Fruit fly (Drosophila melanogaster): ENCODE measurements around the gene CG10301.

CG10301 gene

DNA sequence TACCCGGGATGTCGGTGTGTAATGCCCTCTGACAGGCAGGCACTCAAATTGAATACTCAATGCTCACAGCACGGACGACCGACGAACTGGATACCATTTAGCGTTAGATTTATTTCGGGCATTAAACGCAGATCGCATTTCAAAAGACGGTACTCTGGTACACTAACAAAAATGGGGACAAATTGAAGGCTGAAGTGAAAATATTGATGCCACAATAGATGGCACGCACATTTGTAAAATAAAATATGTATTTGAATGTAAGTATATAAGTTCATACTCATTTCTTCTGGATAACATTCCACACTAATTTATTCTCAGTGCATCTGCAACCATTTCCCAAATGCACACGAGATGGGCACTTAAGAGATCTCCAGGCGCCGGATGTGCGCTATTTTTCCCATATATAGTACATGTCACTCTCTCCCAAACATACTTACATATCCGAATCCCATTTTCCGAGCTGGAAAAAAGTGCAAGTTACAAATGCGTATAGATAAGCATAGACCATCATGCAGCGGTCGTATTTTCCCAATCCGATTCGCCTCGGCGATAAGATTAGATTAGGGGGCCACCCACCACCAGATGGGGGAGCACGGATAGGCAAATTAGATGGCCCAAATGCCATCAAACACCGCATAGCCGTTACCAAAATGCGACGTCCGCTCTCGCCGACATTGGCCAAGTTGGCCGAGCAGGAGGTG lies at the start of gene CG10301:
TSS of gene CG10301 (plus strand) at position 651 of the 701 bp plus-strand sequence.
- no peak for TF ChIP-seq rgr (GFP tag; optimal IDR thresholded peaks at IDR 0.05)
- no peak for TF ChIP-seq dsf (GFP tag; optimal IDR thresholded peaks at IDR 0.05; ENCODE audit: borderline replicate concordance)
- TF ChIP-seq jim (GFP tag; optimal IDR thresholded peaks at IDR 0.05), result no peak
- TF ChIP-seq tai (GFP tag; optimal IDR thresholded peaks at IDR 0.05), result no peak
- peak; percentile 35 for TF ChIP-seq sv (GFP tag; optimal IDR thresholded peaks at IDR 0.05)
- no peak for TF ChIP-seq foxo (GFP tag; optimal IDR thresholded peaks at IDR 0.05)

DNA sequence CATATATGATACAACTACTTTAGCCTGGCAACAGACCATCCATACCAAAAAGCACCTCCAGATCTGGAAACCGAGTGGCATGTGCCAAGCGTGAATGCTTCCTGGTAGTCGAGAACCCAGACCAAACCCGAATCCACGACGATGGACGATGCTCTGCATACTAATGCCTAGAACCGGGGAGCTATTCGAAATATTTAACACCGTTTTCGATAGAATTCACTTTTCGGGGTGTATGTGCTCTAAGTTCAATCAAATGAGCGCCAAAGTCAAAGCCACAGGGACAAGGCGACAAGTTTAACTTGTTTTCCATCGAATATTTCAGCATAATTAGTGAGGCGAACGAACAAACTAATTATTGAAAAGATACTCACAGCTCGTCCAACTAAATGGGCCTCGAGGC lies 47.2 kb upstream of the CG10301 start:
- TF ChIP-seq Hr78 (GFP tag; optimal IDR thresholded peaks at IDR 0.05), result no peak
- no peak for TF ChIP-seq h (GFP tag; optimal IDR thresholded peaks at IDR 0.05)
- no peak for TF ChIP-seq fru (GFP tag; optimal IDR thresholded peaks at IDR 0.05)
- no peak for TF ChIP-seq OdsH (GFP tag; optimal IDR thresholded peaks at IDR 0.05)
- TF ChIP-seq Abd-B (GFP tag; optimal IDR thresholded peaks at IDR 0.05), result no peak
- TF ChIP-seq Hnf4 (GFP tag; optimal IDR thresholded peaks at IDR 0.05), result no peak
- TF ChIP-seq Myc (optimal IDR thresholded peaks at IDR 0.05), result no peak
- TF ChIP-seq br (GFP tag; optimal IDR thresholded peaks at IDR 0.05), result no peak
- no peak for TF ChIP-seq Hr83 (GFP tag; optimal IDR thresholded peaks at IDR 0.05; ENCODE audit: poor library complexity, severe bottlenecking)
- TF ChIP-seq dl (GFP tag; optimal IDR thresholded peaks at IDR 0.05; ENCODE audit: insufficient read depth in 1 of 2, partially characterized antibody in 2 of 2), result no peak

- TF ChIP-seq sage (GFP tag; optimal IDR thresholded peaks at IDR 0.05) (no peak), Mio (GFP tag; optimal IDR thresholded peaks at IDR 0.05) (no peak), jim (GFP tag; optimal IDR thresholded peaks at IDR 0.05) (no peak), woc (GFP tag; optimal IDR thresholded peaks at IDR 0.05) (no peak), h (GFP tag; optimal IDR thresholded peaks at IDR 0.05) (no peak), tai (GFP tag; optimal IDR thresholded peaks at IDR 0.05) (no peak), N (GFP tag; optimal IDR thresholded peaks at IDR 0.05) (no peak), br (GFP tag; optimal IDR thresholded peaks at IDR 0.05) (no peak), Jra (GFP tag; optimal IDR thresholded peaks at IDR 0.05) (no peak), Hr78 (GFP tag; optimal IDR thresholded peaks at IDR 0.05) (no peak), sv (GFP tag; optimal IDR thresholded peaks at IDR 0.05) (no peak), Abd-B (GFP tag; optimal IDR thresholded peaks at IDR 0.05) (no peak), lola (GFP tag; optimal IDR thresholded peaks at IDR 0.05) (no peak), CrebA (GFP tag; optimal IDR thresholded peaks at IDR 0.05; ENCODE audit: borderline replicate concordance) (no peak), CG32264 (GFP tag; optimal IDR thresholded peaks at IDR 0.05) (no peak), rgr (GFP tag; optimal IDR thresholded peaks at IDR 0.05) (no peak), Rel (GFP tag; optimal IDR thresholded peaks at IDR 0.05) (no peak), Rel (tag; optimal IDR thresholded peaks at IDR 0.05) (no peak)
Measured at dm6 chr3R:23664437-23664836, 45.5 kb upstream of the CG10301 start.

DNA sequence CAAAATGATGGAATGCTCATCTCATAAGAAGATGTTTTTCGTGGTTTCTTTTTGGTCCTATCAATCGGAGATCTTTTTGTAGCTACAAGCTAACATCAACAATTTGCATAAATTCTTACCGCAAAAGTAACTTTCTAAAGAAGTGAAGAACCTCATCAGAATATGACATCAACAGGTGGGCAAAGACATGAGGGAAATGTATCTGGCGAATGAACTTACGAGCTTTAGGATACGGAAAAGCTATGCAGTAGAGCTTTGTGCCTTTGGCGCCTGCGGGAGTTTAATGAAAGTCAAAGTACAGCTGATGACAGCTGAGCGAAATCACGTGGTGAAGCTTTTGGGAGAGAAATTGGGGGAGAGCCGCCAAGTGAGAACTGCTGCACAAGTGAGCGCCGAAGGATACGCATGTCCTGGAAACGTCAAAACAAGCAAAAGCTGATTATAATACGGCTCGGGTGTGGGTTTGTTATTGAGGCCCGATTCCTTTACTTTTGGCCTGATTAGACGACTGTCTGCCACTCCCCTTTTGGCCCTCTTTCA lies 43.2 kb upstream of the CG10301 start:
- TF ChIP-seq CrebA (GFP tag; optimal IDR thresholded peaks at IDR 0.05; ENCODE audit: borderline replicate concordance) (no peak), psq (GFP tag; optimal IDR thresholded peaks at IDR 0.05) (no peak)

DNA sequence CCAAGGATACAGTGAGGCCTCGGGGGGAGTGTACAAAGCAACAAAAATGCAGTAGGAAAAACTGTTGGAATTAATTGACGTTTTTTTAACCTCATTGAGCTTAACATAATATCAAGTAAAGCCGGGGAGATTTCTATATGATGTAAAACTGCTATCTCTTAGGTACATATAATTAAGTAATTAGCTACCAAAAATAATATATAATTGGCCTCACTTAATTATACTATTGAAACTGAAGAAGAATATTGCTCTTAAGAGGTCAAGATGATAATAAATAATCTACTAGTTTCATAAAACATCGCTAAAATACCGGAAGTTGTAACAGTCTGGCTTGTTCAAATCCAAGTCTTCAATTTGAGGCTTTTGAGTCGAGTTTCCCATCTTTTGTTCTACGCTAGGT lies 42.5 kb upstream of the CG10301 start:
- TF ChIP-seq tai (GFP tag; optimal IDR thresholded peaks at IDR 0.05), result no peak
- TF ChIP-seq Hnf4 (GFP tag; optimal IDR thresholded peaks at IDR 0.05), result no peak
- TF ChIP-seq Mio (GFP tag; optimal IDR thresholded peaks at IDR 0.05), result no peak
- TF ChIP-seq dmrt93B (GFP tag; optimal IDR thresholded peaks at IDR 0.05), result no peak
- no peak for TF ChIP-seq br (GFP tag; optimal IDR thresholded peaks at IDR 0.05)
- no peak for TF ChIP-seq jim (GFP tag; optimal IDR thresholded peaks at IDR 0.05)
- TF ChIP-seq dsf (GFP tag; optimal IDR thresholded peaks at IDR 0.05; ENCODE audit: borderline replicate concordance), result no peak
- TF ChIP-seq Myc (optimal IDR thresholded peaks at IDR 0.05), result no peak
- TF ChIP-seq brk (GFP tag; optimal IDR thresholded peaks at IDR 0.05), result no peak
- TF ChIP-seq pan (optimal IDR thresholded peaks at IDR 0.05), result no peak
- no peak for TF ChIP-seq ey (GFP tag; optimal IDR thresholded peaks at IDR 0.05)
- no peak for TF ChIP-seq CG32264 (GFP tag; optimal IDR thresholded peaks at IDR 0.05)
